Worm (Caenorhabditis elegans): ENCODE measurements around the gene K08A2.2.
A peak's percentile ranks its signal among the peaks of the same experiment; 100 is the strongest.

K08A2.2 gene

DNA sequence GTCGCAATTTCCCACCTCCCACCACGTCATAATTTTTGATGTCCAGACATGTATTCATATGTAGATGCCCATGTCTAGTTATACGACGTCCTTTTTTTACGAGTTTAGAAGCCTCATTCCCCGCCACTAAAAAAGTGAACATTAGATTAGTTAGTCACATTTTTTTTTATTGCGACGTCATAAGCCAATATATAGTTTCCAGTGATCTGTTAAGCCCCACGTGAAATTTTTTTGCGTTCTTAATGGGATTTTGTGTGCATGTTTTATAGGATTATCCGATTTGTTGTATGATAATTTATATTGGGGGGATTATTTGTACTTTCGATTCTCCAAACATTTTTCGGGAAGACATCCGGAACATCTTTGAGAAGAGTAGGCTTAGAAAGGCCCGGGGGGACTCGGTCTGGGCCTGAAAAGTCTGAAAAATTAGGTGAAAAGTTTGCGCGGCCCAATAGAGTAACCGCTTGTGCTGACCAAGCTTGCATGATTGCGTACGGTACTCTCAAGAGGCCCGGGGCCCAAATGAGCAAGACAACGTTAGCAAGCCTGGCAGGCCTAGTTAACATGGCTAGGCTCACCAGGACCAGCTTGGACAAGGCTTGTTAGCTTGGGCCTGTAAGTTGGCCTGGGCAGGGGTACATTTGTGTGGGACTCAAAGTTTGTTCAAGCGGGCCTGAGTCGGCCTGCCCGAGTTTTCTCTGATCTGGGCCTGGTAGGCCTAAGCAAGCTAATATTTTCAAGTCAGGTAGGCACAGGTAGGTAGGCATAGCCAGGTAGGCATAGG lies 26.0 kb upstream of the K08A2.2 start:
- no peak for TF ChIP-seq nhr-12 (tag; optimal IDR thresholded peaks at IDR 0.05)
- no peak for TF ChIP-seq unc-62 (GFP tag; optimal IDR thresholded peaks at IDR 0.05)

DNA sequence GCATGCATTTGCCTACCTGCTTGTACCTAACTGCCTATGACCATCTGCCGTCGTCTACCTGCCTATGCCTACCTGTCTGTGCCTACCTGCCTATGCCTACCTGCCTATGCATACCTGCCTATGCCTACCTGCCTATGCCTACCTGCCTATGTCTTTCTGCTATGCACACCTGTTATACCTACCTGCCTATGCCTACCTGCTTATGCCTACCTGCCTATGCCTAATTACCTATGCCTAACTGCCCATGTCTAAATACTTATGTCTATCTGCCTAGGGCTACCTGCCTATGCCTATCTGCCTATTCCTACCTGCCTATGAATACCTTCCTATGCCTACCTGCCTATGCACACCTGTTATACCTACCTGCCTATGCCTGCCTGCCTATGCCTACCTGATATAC lies 25.1 kb upstream of the K08A2.2 start:
- TF ChIP-seq nhr-77 (tag; optimal IDR thresholded peaks at IDR 0.05) (no peak), sma-3 (GFP tag; optimal IDR thresholded peaks at IDR 0.05) (no peak), nhr-11 (tag; optimal IDR thresholded peaks at IDR 0.05) (no peak), ceh-16 (tag; optimal IDR thresholded peaks at IDR 0.05) (no peak), sma-9 (GFP tag; optimal IDR thresholded peaks at IDR 0.05) (no peak), sma-9 (tag; optimal IDR thresholded peaks at IDR 0.05) (no peak), unc-55 (GFP tag; optimal IDR thresholded peaks at IDR 0.05) (no peak), ztf-1 (GFP tag; conservative IDR thresholded peaks at IDR 0.05) (no peak), alr-1 (tag; optimal IDR thresholded peaks at IDR 0.05) (no peak), nhr-129 (tag; optimal IDR thresholded peaks at IDR 0.05) (no peak), nhr-6 (tag; optimal IDR thresholded peaks at IDR 0.05) (no peak), crh-2 (tag; optimal IDR thresholded peaks at IDR 0.05) (no peak), lin-13 (GFP tag; optimal IDR thresholded peaks at IDR 0.05) (no peak), egl-27 (tag; optimal IDR thresholded peaks at IDR 0.05) (no peak), unc-62 (GFP tag; optimal IDR thresholded peaks at IDR 0.05) (no peak), lsy-2 (tag; optimal IDR thresholded peaks at IDR 0.05) (no peak)

DNA sequence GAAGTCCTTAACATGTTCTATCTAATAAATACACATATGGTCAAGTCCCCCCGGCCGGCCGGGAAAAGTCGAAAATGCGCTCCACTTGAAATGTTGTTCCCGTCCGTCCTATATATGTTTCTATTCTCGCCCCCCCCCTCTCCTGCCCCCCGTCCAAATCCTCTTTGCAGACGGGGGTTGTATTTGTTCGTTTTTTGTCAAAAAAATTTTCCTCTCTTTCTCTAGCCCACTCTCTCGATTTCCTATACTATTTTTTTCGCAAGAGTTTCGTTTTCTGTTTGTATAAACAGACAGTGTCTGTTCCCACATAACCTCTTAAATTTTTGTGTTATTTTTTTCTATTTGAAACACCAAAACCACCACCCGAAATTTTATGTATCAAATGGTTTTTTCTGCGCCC lies 24.3 kb upstream of the K08A2.2 start:
- TF ChIP-seq ceh-16 (tag; optimal IDR thresholded peaks at IDR 0.05) (no peak), unc-55 (GFP tag; optimal IDR thresholded peaks at IDR 0.05) (no peak), mdl-1 (tag; optimal IDR thresholded peaks at IDR 0.05) (no peak), C34F6.9 (tag; optimal IDR thresholded peaks at IDR 0.05) (no peak), snpc-4 (tag; optimal IDR thresholded peaks at IDR 0.05) (no peak), nhr-12 (tag; optimal IDR thresholded peaks at IDR 0.05) (no peak), F13H6.1 (tag; optimal IDR thresholded peaks at IDR 0.05) (peak; percentile 74), sma-9 (GFP tag; optimal IDR thresholded peaks at IDR 0.05) (peak; percentile 8), sma-9 (tag; optimal IDR thresholded peaks at IDR 0.05) (no peak), R02D3.7 (tag; optimal IDR thresholded peaks at IDR 0.05) (no peak), ceh-82 (tag; optimal IDR thresholded peaks at IDR 0.05) (no peak), peb-1 (tag; optimal IDR thresholded peaks at IDR 0.05) (no peak)

DNA sequence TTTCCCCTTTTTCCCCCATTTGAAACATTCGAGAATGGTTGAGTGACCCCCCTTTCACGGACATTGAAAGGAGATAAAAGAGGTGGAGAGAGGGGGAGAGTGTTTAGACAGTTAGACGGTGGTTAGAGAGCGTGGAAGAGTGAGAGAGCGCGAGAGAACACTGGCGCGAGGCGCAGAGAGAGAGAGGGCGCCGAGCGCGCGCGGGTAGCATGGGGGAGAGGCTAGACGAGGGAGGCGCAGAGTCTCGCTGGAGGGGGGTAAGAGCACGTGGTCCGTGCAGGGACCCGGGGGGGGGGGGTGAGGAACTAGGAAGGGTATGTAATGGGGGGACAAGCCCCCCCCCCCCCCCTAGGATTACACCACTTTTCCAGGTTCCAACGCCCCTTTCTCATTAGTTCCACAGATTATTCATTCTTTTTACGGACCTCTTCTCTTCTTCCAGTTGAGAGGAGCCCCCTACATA lies 17.4 kb upstream of the K08A2.2 start:
- TF ChIP-seq R02D3.7 (tag; optimal IDR thresholded peaks at IDR 0.05), result peak; percentile 40
- no peak for TF ChIP-seq dmd-4 (tag; optimal IDR thresholded peaks at IDR 0.05)
- peak; percentile 72 for TF ChIP-seq snpc-4 (tag; optimal IDR thresholded peaks at IDR 0.05)
- TF ChIP-seq blmp-1 (tag; optimal IDR thresholded peaks at IDR 0.05; ENCODE audit: insufficient read depth), result peak; percentile 79
- no peak for TF ChIP-seq unc-39 (tag; optimal IDR thresholded peaks at IDR 0.05)
- TF ChIP-seq nhr-11 (tag; optimal IDR thresholded peaks at IDR 0.05), result no peak
- TF ChIP-seq aly-2 (tag; optimal IDR thresholded peaks at IDR 0.05), result no peak
- peak; percentile 51 for TF ChIP-seq nhr-10 (tag; optimal IDR thresholded peaks at IDR 0.05)
- peak; percentile 99 for TF ChIP-seq egl-27 (tag; optimal IDR thresholded peaks at IDR 0.05)
- TF ChIP-seq gmeb-1 (tag; optimal IDR thresholded peaks at IDR 0.05), result peak; percentile 91
- TF ChIP-seq alr-1 (tag; optimal IDR thresholded peaks at IDR 0.05), result no peak
- peak; percentile 49 for TF ChIP-seq elt-1 (tag; optimal IDR thresholded peaks at IDR 0.05)
- TF ChIP-seq lsy-2 (tag; optimal IDR thresholded peaks at IDR 0.05), result peak; percentile 90 to 93
- no peak for TF ChIP-seq mbf-1 (tag; optimal IDR thresholded peaks at IDR 0.05)
- TF ChIP-seq nhr-21 (tag; optimal IDR thresholded peaks at IDR 0.05), result peak; percentile 96
- peak; percentile 97 for TF ChIP-seq F13H6.1 (tag; optimal IDR thresholded peaks at IDR 0.05)
- peak; percentile 88 for TF ChIP-seq sma-3 (GFP tag; optimal IDR thresholded peaks at IDR 0.05)
- peak; percentile 90 for TF ChIP-seq C34F6.9 (tag; optimal IDR thresholded peaks at IDR 0.05)
- peak; percentile 95 for TF ChIP-seq mab-5 (tag; optimal IDR thresholded peaks at IDR 0.05)
- TF ChIP-seq ztf-1 (GFP tag; conservative IDR thresholded peaks at IDR 0.05), result no peak
- TF ChIP-seq sem-4 (tag; optimal IDR thresholded peaks at IDR 0.05), result peak; percentile 93
- TF ChIP-seq ztf-4 (tag; optimal IDR thresholded peaks at IDR 0.05), result peak; percentile 96
- peak; percentile 69 for TF ChIP-seq nhr-237 (tag; optimal IDR thresholded peaks at IDR 0.05)
- peak; percentile 87 for TF ChIP-seq fos-1 (tag; optimal IDR thresholded peaks at IDR 0.05)
- TF ChIP-seq sma-9 (GFP tag; optimal IDR thresholded peaks at IDR 0.05), result peak; percentile 99
- TF ChIP-seq sma-9 (tag; optimal IDR thresholded peaks at IDR 0.05), result peak; percentile 76
- TF ChIP-seq mdl-1 (tag; optimal IDR thresholded peaks at IDR 0.05), result peak; percentile 95 to 98
- peak; percentile 81 for TF ChIP-seq ama-1 (optimal IDR thresholded peaks at IDR 0.05)
- TF ChIP-seq unc-55 (GFP tag; optimal IDR thresholded peaks at IDR 0.05), result peak; percentile 89
- no peak for TF ChIP-seq peb-1 (tag; optimal IDR thresholded peaks at IDR 0.05)
- peak; percentile 88 for TF ChIP-seq nhr-6 (tag; optimal IDR thresholded peaks at IDR 0.05)
- peak; percentile 16 for TF ChIP-seq unc-62 (GFP tag; optimal IDR thresholded peaks at IDR 0.05)
- TF ChIP-seq nhr-25 (tag; optimal IDR thresholded peaks at IDR 0.05), result peak; percentile 97
- TF ChIP-seq Y55F3AM.14 (GFP tag; optimal IDR thresholded peaks at IDR 0.05), result peak; percentile 97
- TF ChIP-seq skn-1 (tag; optimal IDR thresholded peaks at IDR 0.05), result no peak
- TF ChIP-seq crh-2 (tag; optimal IDR thresholded peaks at IDR 0.05), result peak; percentile 96
- TF ChIP-seq ceh-82 (tag; optimal IDR thresholded peaks at IDR 0.05), result peak; percentile 26
- peak; percentile 90 for TF ChIP-seq zag-1 (tag; optimal IDR thresholded peaks at IDR 0.05)
- TF ChIP-seq lin-13 (GFP tag; optimal IDR thresholded peaks at IDR 0.05), result peak; percentile 96

Measured in whole organism, L2 larva.